Fruit fly (Drosophila melanogaster): ENCODE data around the gene CG13361.

CG13361 gene

dm6 chrX:796397-796989 is 43.0 kb upstream of the CG13361 start (continued):
- TF ChIP-seq stwl (tag; optimal IDR thresholded peaks at IDR 0.05) = no peak
- no peak for TF ChIP-seq CG2116 (GFP tag; optimal IDR thresholded peaks at IDR 0.05)
- TF ChIP-seq Hand (GFP tag; optimal IDR thresholded peaks at IDR 0.05) = no peak
- TF ChIP-seq usp (GFP tag; optimal IDR thresholded peaks at IDR 0.05) = no peak
- peak; percentile 97 for TF ChIP-seq CG2129 (GFP tag; IDR thresholded peaks at IDR 0.05; ENCODE audit: partially characterized antibody)
- TF ChIP-seq CG3065 (GFP tag; optimal IDR thresholded peaks at IDR 0.05) = no peak
- TF ChIP-seq Med (GFP tag) = peak; percentile 85
- no peak for TF ChIP-seq tx (GFP tag; optimal IDR thresholded peaks at IDR 0.05)
- TF ChIP-seq dm (GFP tag; optimal IDR thresholded peaks at IDR 0.05) = peak; percentile 51
- TF ChIP-seq Antp (GFP tag; optimal IDR thresholded peaks at IDR 0.05) = no peak
- no peak for TF ChIP-seq CG1832 (GFP tag; optimal IDR thresholded peaks at IDR 0.05)
- TF ChIP-seq CG2120 (GFP tag; optimal IDR thresholded peaks at IDR 0.05) = peak; percentile 53
- no peak for TF ChIP-seq CG3407 (GFP tag; optimal IDR thresholded peaks at IDR 0.05)
- TF ChIP-seq E2f1 (GFP tag; IDR thresholded peaks at IDR 0.05) = no peak
- no peak for TF ChIP-seq Hr3 (GFP tag; optimal IDR thresholded peaks at IDR 0.05)
- no peak for TF ChIP-seq GATAe (GFP tag; conservative IDR thresholded peaks at IDR 0.05)
- TF ChIP-seq CG16815 (GFP tag; optimal IDR thresholded peaks at IDR 0.05) = no peak
- TF ChIP-seq en (GFP tag; optimal IDR thresholded peaks at IDR 0.05) = no peak
- no peak for TF ChIP-seq klu (GFP tag; IDR thresholded peaks at IDR 0.05)
- no peak for TF ChIP-seq CG16779 (GFP tag; IDR thresholded peaks at IDR 0.05)
- no peak for TF ChIP-seq D19B (GFP tag; optimal IDR thresholded peaks at IDR 0.05)
- no peak for TF ChIP-seq bcd (GFP tag; optimal IDR thresholded peaks at IDR 0.05)
- TF ChIP-seq vfl (GFP tag; optimal IDR thresholded peaks at IDR 0.05) = peak; percentile 17
- peak; percentile 11 for TF ChIP-seq MESR4 (GFP tag; optimal IDR thresholded peaks at IDR 0.05)
- no peak for TF ChIP-seq sens-2 (GFP tag; IDR thresholded peaks at IDR 0.05)
- no peak for TF ChIP-seq Rx (GFP tag; IDR thresholded peaks at IDR 0.05)
- no peak for TF ChIP-seq CG11093 (GFP tag; IDR thresholded peaks at IDR 0.05)
- TF ChIP-seq Kr (GFP tag; optimal IDR thresholded peaks at IDR 0.05) = peak; percentile 98
- TF ChIP-seq Abd-B (GFP tag; optimal IDR thresholded peaks at IDR 0.05) = peak; percentile 10
- TF ChIP-seq Atf-2 (GFP tag; optimal IDR thresholded peaks at IDR 0.05) = no peak
- TF ChIP-seq tup (GFP tag; optimal IDR thresholded peaks at IDR 0.05) = no peak
- TF ChIP-seq Lhr (GFP tag; optimal IDR thresholded peaks at IDR 0.05) = peak; percentile 100
- peak; percentile 76 for TF ChIP-seq Nf-YA (GFP tag; IDR thresholded peaks at IDR 0.05)
- no peak for TF ChIP-seq H2.0 (GFP tag; IDR thresholded peaks at IDR 0.05)
- no peak for TF ChIP-seq NC2α (GFP tag; optimal IDR thresholded peaks at IDR 0.05)
- TF ChIP-seq sc (optimal IDR thresholded peaks at IDR 0.05) = no peak
- no peak for TF ChIP-seq sc (GFP tag; optimal IDR thresholded peaks at IDR 0.05)
- no peak for TF ChIP-seq CG17912 (GFP tag; optimal IDR thresholded peaks at IDR 0.05)
- TF ChIP-seq dimm (GFP tag; IDR thresholded peaks at IDR 0.05) = no peak
- peak; percentile 49 for TF ChIP-seq CG18262 (tag; optimal IDR thresholded peaks at IDR 0.05)
- no peak for TF ChIP-seq crc (GFP tag; optimal IDR thresholded peaks at IDR 0.05)
- TF ChIP-seq Sry-β (GFP tag; optimal IDR thresholded peaks at IDR 0.05) = peak; percentile 96
- no peak for TF ChIP-seq Hsf (GFP tag; optimal IDR thresholded peaks at IDR 0.05)
- TF ChIP-seq zfh1 (GFP tag; IDR thresholded peaks at IDR 0.05) = no peak
- TF ChIP-seq CG15514 (GFP tag; optimal IDR thresholded peaks at IDR 0.05) = peak; percentile 18
- no peak for TF ChIP-seq ken (GFP tag; IDR thresholded peaks at IDR 0.05)
- peak; percentile 31 for TF ChIP-seq pho (GFP tag; optimal IDR thresholded peaks at IDR 0.05)
- TF ChIP-seq Meics (GFP tag; optimal IDR thresholded peaks at IDR 0.05) = peak; percentile 17
- TF ChIP-seq HmgZ (tag; optimal IDR thresholded peaks at IDR 0.05) = peak; percentile 40
- peak; percentile 96 for TF ChIP-seq Scr (GFP tag; IDR thresholded peaks at IDR 0.05; ENCODE audit: partially characterized antibody)
- TF ChIP-seq sr (GFP tag; IDR thresholded peaks at IDR 0.05) = no peak
- TF ChIP-seq nau (GFP tag; optimal IDR thresholded peaks at IDR 0.05) = no peak

Data from whole organism, embryonic.